Worm (Caenorhabditis elegans): Measurements from ENCODE around the gene rbm-17.
A peak's percentile ranks its signal among the peaks of the same experiment; 100 is the strongest.

The rbm-17 gene

ce11 chrIV:11616543-11616942, 21.6 kb upstream of the rbm-17 start:
- TF ChIP-seq mab-9 (GFP tag; IDR thresholded peaks at IDR 0.05): 0 out of 2 replicates have a peak, but pooled peaks have one; percentile 12
- TF ChIP-seq ets-5 (GFP tag; IDR thresholded peaks at IDR 0.05): 0 out of 2 replicates have a peak, but pooled peaks have one; percentile 56

- TF ChIP-seq tbx-2 (tag; optimal IDR thresholded peaks at IDR 0.05) (no peak), nhr-85 (tag) (peak; percentile 61)
Observed at ce11 chrIV:11620909-11621308, 17.2 kb upstream of the rbm-17 start, which contains the start of gene dsl-5. TSS of gene dsl-5 (minus strand) at chrIV:11621009.

ce11 chrIV:11622336-11622735, 15.8 kb upstream of the rbm-17 start:
- TF ChIP-seq unc-98 (GFP tag; IDR thresholded peaks at IDR 0.05) (no peak), lin-35 (GFP tag; optimal IDR thresholded peaks at IDR 0.05) (no peak), lin-39 (tag; optimal IDR thresholded peaks at IDR 0.05) (no peak), zip-4 (GFP tag; optimal IDR thresholded peaks at IDR 0.05) (no peak), lir-3 (tag; optimal IDR thresholded peaks at IDR 0.05; ENCODE audit: poor library complexity) (no peak), snu-23 (GFP tag; optimal IDR thresholded peaks at IDR 0.05) (no peak), mab-9 (GFP tag; IDR thresholded peaks at IDR 0.05) (no peak), nhr-85 (tag) (no peak), nhr-90 (tag; optimal IDR thresholded peaks at IDR 0.05; ENCODE audit: poor library complexity) (no peak), nhr-84 (tag; optimal IDR thresholded peaks at IDR 0.05) (no peak), nhr-71 (tag; optimal IDR thresholded peaks at IDR 0.05) (no peak), efl-1 (optimal IDR thresholded peaks at IDR 0.05) (no peak), efl-1 (GFP tag; optimal IDR thresholded peaks at IDR 0.05 in 1 of 2) (no peak), pag-3 (tag; optimal IDR thresholded peaks at IDR 0.05; ENCODE audit: borderline replicate concordance, insufficient read depth) (no peak)

DNA sequence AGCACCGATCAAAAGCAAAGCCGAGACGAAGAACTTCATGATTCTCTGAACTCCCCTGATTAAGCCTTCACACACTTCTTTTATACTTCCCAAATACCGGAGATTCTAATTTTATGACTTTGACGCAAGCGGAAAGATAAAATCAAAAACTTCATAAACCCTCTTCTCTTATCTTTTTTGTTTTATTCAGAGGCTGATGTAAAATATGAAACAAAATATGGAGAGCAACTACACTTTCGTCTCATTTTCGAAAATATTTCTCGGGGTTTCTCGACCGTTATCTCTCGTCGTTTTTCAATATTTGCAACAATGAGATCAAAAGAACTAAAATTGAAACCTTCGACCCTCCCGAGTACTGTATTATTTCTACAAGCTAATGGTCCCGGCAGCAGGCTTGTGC, 15.1 kb upstream of the rbm-17 start, which contains the start of gene lys-4:
TSS of gene lys-4 (minus strand) at position 115 of the 400 bp plus-strand sequence.
- TF ChIP-seq rnt-1 (tag; optimal IDR thresholded peaks at IDR 0.05): no peak
- no peak for TF ChIP-seq efl-1 (optimal IDR thresholded peaks at IDR 0.05)
- TF ChIP-seq efl-1 (GFP tag; optimal IDR thresholded peaks at IDR 0.05 in 1 of 2): peak in 1 of 2 experiments; percentile 6
- no peak for TF ChIP-seq aha-1 (tag; optimal IDR thresholded peaks at IDR 0.05)
- TF ChIP-seq Y116A8C.19 (tag; optimal IDR thresholded peaks at IDR 0.05; ENCODE audit: borderline replicate concordance): no peak
- peak; percentile 68 for TF ChIP-seq elt-2 (tag; optimal IDR thresholded peaks at IDR 0.05)
- no peak for TF ChIP-seq pqm-1 (tag; optimal IDR thresholded peaks at IDR 0.05)
- TF ChIP-seq ama-1 (optimal IDR thresholded peaks at IDR 0.05): no peak
- TF ChIP-seq jun-1 (tag; optimal IDR thresholded peaks at IDR 0.05): peak; percentile 39
- TF ChIP-seq lin-15B (tag; optimal IDR thresholded peaks at IDR 0.05): no peak
- TF ChIP-seq pax-3 (tag; optimal IDR thresholded peaks at IDR 0.05): no peak
- TF ChIP-seq unc-30 (tag; optimal IDR thresholded peaks at IDR 0.05): no peak
- TF ChIP-seq sptf-1 (tag; optimal IDR thresholded peaks at IDR 0.05): no peak
- TF ChIP-seq nhr-20 (tag; optimal IDR thresholded peaks at IDR 0.05): peak; percentile 17
- no peak for TF ChIP-seq skn-1 (tag; optimal IDR thresholded peaks at IDR 0.05)

DNA sequence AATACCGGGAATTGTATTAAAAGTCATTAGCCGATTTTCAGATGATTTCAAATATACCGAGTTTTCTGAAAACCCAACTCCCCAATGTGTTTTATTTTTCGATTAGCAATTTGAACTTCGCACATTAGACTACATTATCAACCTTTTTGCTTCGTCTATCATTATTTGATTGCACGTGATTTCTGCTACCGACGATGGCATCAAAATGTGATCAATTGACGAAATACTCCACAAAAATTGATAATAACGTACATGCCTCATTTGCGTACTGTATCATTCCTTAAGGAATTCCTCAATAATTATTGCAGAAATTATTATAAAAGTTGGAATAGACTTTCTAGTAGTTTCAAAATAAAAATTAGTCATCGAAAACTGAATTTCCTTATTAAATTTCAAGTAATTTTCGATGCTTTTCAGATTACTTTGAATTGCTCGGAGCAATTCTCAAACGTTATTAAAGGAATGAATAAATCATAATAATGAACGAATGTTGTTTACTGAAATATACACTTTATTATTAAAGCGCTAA, 14.3 kb upstream of the rbm-17 start:
- TF ChIP-seq ztf-4 (tag; optimal IDR thresholded peaks at IDR 0.05) (no peak), elt-2 (tag; optimal IDR thresholded peaks at IDR 0.05) (peak; percentile 72), nhr-71 (tag; optimal IDR thresholded peaks at IDR 0.05) (no peak), lin-35 (GFP tag; optimal IDR thresholded peaks at IDR 0.05) (peak in 1 of 2 experiments; percentile 4), sptf-1 (tag; optimal IDR thresholded peaks at IDR 0.05) (no peak), unc-86 (tag; optimal IDR thresholded peaks at IDR 0.05) (no peak), lir-3 (tag; optimal IDR thresholded peaks at IDR 0.05; ENCODE audit: poor library complexity) (no peak), lin-14 (GFP tag; optimal IDR thresholded peaks at IDR 0.05) (no peak), nhr-20 (tag; optimal IDR thresholded peaks at IDR 0.05) (peak; percentile 38)

DNA sequence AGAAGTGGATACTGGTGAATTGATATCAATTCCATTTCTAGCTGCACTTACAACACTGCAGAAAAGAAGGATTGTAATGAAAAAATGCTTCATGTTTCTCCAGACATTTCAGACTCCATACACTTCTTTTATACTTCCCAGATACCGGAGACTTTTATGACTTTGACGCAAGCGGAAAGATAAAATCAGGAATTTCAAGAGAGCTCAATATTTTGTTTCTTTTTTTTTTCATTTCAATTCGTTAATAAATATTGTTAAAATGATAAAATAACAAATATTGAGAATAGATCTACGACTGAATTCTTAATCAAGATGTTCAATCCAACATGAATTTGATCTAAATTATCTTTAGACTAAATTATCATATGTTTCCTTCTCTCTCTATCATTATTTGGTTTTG, 12.6 kb upstream of the rbm-17 start, which contains the start of gene lys-5:
TSS of gene lys-5 (minus strand) at position 101 of the 400 bp plus-strand sequence.
- TF ChIP-seq snpc-4 (tag; optimal IDR thresholded peaks at IDR 0.05) (no peak), egl-13 (tag; optimal IDR thresholded peaks at IDR 0.05) (no peak), hlh-4 (tag; optimal IDR thresholded peaks at IDR 0.05) (no peak), lin-14 (GFP tag; optimal IDR thresholded peaks at IDR 0.05) (no peak), ceh-8 (GFP tag; optimal IDR thresholded peaks at IDR 0.05) (no peak), fkh-8 (tag; optimal IDR thresholded peaks at IDR 0.05) (no peak), ztf-4 (tag; optimal IDR thresholded peaks at IDR 0.05) (no peak), nhr-71 (tag; optimal IDR thresholded peaks at IDR 0.05) (no peak), sox-4 (tag; optimal IDR thresholded peaks at IDR 0.05) (no peak), jun-1 (tag; optimal IDR thresholded peaks at IDR 0.05) (no peak), fkh-4 (tag; optimal IDR thresholded peaks at IDR 0.05; ENCODE audit: borderline replicate concordance) (no peak)
